Worm (Caenorhabditis elegans): Measurements from ENCODE around the gene cutl-23.

cutl-23 gene

ce11 chrIII:5761886-5762285 lies 8.1 kb upstream of the cutl-23 start (continued):
- TF ChIP-seq lin-26 (GFP tag; IDR thresholded peaks at IDR 0.05) (peak; percentile 92), Y56A3A.18 (GFP tag; IDR thresholded peaks at IDR 0.05) (0 out of 2 replicates have a peak, but pooled peaks have one; percentile 44), unc-130 (GFP tag; optimal IDR thresholded peaks at IDR 0.05) (no peak), madf-6 (GFP tag; IDR thresholded peaks at IDR 0.05) (peak; percentile 61), snpc-4 (GFP tag; optimal IDR thresholded peaks at IDR 0.05) (peak; percentile 44), snpc-4 (tag; optimal IDR thresholded peaks at IDR 0.05) (peak in 3 of 4 experiments; percentile 43 to 54 (median 52)), lin-35 (GFP tag; optimal IDR thresholded peaks at IDR 0.05) (no peak), T07F8.4 (tag; optimal IDR thresholded peaks at IDR 0.05) (peak; percentile 51), Y79H2A.3 (GFP tag; conservative IDR thresholded peaks at IDR 0.05) (no peak), C06A6.2 (GFP tag; conservative IDR thresholded peaks at IDR 0.05) (no peak; the same call in 1 of the 2 replicates), hmg-1.2 (GFP tag; IDR thresholded peaks at IDR 0.05) (peak; percentile 72), attf-5 (GFP tag; optimal IDR thresholded peaks at IDR 0.05) (peak; percentile 9), attf-3 (GFP tag; conservative IDR thresholded peaks at IDR 0.05) (0 out of 2 replicates have a peak, but pooled peaks have one; percentile 24), bed-1 (GFP tag; IDR thresholded peaks at IDR 0.05) (no peak), nhr-179 (tag; optimal IDR thresholded peaks at IDR 0.05) (no peak), aptf-2 (GFP tag; conservative IDR thresholded peaks at IDR 0.05) (no peak), B0035.1 (tag; optimal IDR thresholded peaks at IDR 0.05) (no peak), sea-2 (GFP tag; IDR thresholded peaks at IDR 0.05) (no peak), efl-1 (GFP tag; optimal IDR thresholded peaks at IDR 0.05) (no peak), snpc-3.4 (tag; optimal IDR thresholded peaks at IDR 0.05) (peak; percentile 64), ccch-3 (GFP tag; optimal IDR thresholded peaks at IDR 0.05) (no peak), bed-2 (GFP tag; IDR thresholded peaks at IDR 0.05) (no peak), D2030.7 (GFP tag; IDR thresholded peaks at IDR 0.05) (peak; percentile 71; the same call in 1 of the 2 replicates), cebp-2 (GFP tag; IDR thresholded peaks at IDR 0.05) (no peak), repo-1 (tag; optimal IDR thresholded peaks at IDR 0.05) (no peak), ztf-25 (GFP tag; IDR thresholded peaks at IDR 0.05) (peak; percentile 85; the same call in 1 of the 2 replicates), B0261.1 (tag; optimal IDR thresholded peaks at IDR 0.05) (peak; percentile 81), atf-7 (tag; optimal IDR thresholded peaks at IDR 0.05) (peak; percentile 29), egrh-3 (GFP tag; IDR thresholded peaks at IDR 0.05) (peak; percentile 36; the same call in 1 of the 2 replicates), lsl-1 (GFP tag; optimal IDR thresholded peaks at IDR 0.05) (peak; percentile 51), lag-1 (GFP tag; IDR thresholded peaks at IDR 0.05) (no peak), ceh-100 (GFP tag; IDR thresholded peaks at IDR 0.05) (no peak), hlh-12 (tag; optimal IDR thresholded peaks at IDR 0.05) (no peak), mcd-1 (GFP tag; IDR thresholded peaks at IDR 0.05) (0 out of 2 replicates have a peak, but pooled peaks have one; percentile 22), ztf-22 (GFP tag; optimal IDR thresholded peaks at IDR 0.05) (no peak), Y53F4B.3 (GFP tag; IDR thresholded peaks at IDR 0.05) (no peak), mes-4 (tag; optimal IDR thresholded peaks at IDR 0.05) (no peak)

DNA sequence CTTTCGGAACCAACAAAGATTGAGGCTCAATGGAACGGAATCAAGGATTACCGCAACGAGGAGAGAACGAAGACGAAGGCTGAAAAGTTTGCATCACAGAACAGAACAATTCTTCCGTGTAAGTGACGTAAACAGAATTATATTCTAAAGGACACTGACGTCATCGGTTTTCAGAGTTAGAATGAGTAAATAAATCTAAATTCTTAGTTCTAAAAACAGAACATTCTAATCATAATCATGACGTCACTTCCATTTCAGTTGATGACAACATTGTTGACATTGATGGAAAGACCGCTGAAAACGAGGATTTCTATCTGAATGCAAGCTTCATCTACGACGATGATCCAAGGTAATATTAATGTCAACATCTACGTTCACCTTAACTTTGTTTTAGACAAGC lies 6.0 kb upstream of the cutl-23 start:
- TF ChIP-seq B0035.1 (tag; optimal IDR thresholded peaks at IDR 0.05) = no peak
- no peak for TF ChIP-seq attf-6 (GFP tag; IDR thresholded peaks at IDR 0.05)
- no peak for TF ChIP-seq F39B2.1 (GFP tag; IDR thresholded peaks at IDR 0.05)
- peak; percentile 43 for TF ChIP-seq atf-7 (tag; optimal IDR thresholded peaks at IDR 0.05)
- no peak for TF ChIP-seq zim-3 (tag; optimal IDR thresholded peaks at IDR 0.05)
- no peak for TF ChIP-seq let-607 (tag; optimal IDR thresholded peaks at IDR 0.05)
- no peak for TF ChIP-seq aptf-2 (GFP tag; conservative IDR thresholded peaks at IDR 0.05)
- TF ChIP-seq ama-1 (optimal IDR thresholded peaks at IDR 0.05) = no peak
- peak in 1 of 2 experiments; percentile 13 for TF ChIP-seq ama-1 (GFP tag; optimal IDR thresholded peaks at IDR 0.05)
